Worm (Caenorhabditis elegans) whole organism, L1 larva: ENCODE results near the gene ssq-3.
A peak's percentile ranks its signal among the peaks of the same experiment; 100 is the strongest.

Experiments
- aly-2 ChIP-seq: fragments of 150-350 bp; optimal IDR thresholded peaks from 2 replicates; lab custom pipeline; 2014; ENCODE audit warnings: missing biosample characterization, missing genetic modification characterization
- ama-1 ChIP-seq: fragments of 150-350 bp; optimal IDR thresholded peaks from 2 replicates; lab custom pipeline; 2014
- fkh-8 ChIP-seq: sonication (generic microtip); optimal IDR thresholded peaks from 2 replicates; lab custom pipeline; 2016; ENCODE audit warnings: mild to moderate bottlenecking, missing genetic modification characterization, missing compliant biosample characterization
- hpl-2 ChIP-seq: fragments of 150-350 bp; optimal IDR thresholded peaks from 2 replicates; lab custom pipeline; 2014; ENCODE audit warnings: missing biosample characterization, missing genetic modification reagents, missing genetic modification characterization
- nhr-11 ChIP-seq: fragments of 150-350 bp; optimal IDR thresholded peaks from 2 replicates; lab custom pipeline; 2014; ENCODE audit warnings: missing biosample characterization, missing genetic modification characterization
- nhr-12 ChIP-seq: sonication (generic microtip); optimal IDR thresholded peaks from 2 replicates; lab custom pipeline; 2017; ENCODE audit warnings: missing biosample characterization, missing genetic modification characterization
- nhr-237 ChIP-seq: fragments of 150-350 bp; optimal IDR thresholded peaks from 2 replicates; lab custom pipeline; 2014; ENCODE audit warnings: missing biosample characterization, missing genetic modification characterization
- nhr-76 ChIP-seq: sonication (generic microtip); optimal IDR thresholded peaks from 2 replicates; lab custom pipeline; 2017; ENCODE audit warnings: missing biosample characterization, missing genetic modification characterization
- nhr-90 ChIP-seq: sonication (generic microtip); optimal IDR thresholded peaks from 2 replicates; lab custom pipeline; 2016; ENCODE audit warnings: mild to moderate bottlenecking, missing genetic modification characterization, missing compliant biosample characterization; ENCODE audit not compliant: poor library complexity
- pqm-1 ChIP-seq: sonication (generic microtip); optimal IDR thresholded peaks from 3 replicates; lab custom pipeline; 2017; ENCODE audit warnings: missing biosample characterization, missing genetic modification characterization
- skn-1 ChIP-seq: fragments of 150-350 bp; optimal IDR thresholded peaks from 2 replicates; lab custom pipeline; 2014; ENCODE audit warnings: missing biosample characterization, missing genetic modification characterization
- unc-86 ChIP-seq: sonication (generic microtip); optimal IDR thresholded peaks from 2 replicates; lab custom pipeline; 2016; ENCODE audit warnings: missing genetic modification characterization, missing compliant biosample characterization
- zag-1 ChIP-seq: fragments of 150-350 bp; optimal IDR thresholded peaks from 2 replicates; lab custom pipeline; 2014; ENCODE audit warnings: missing biosample characterization, missing genetic modification characterization
- ztf-11 ChIP-seq, 2 experiments: sonication (generic microtip); optimal IDR thresholded peaks; 2 replicates each; lab custom pipeline; 2016 to 2017; ENCODE audit warnings: missing genetic modification characterization in 2 of 2, missing biosample characterization in 1 of 2, missing compliant biosample characterization in 1 of 2

DNA sequence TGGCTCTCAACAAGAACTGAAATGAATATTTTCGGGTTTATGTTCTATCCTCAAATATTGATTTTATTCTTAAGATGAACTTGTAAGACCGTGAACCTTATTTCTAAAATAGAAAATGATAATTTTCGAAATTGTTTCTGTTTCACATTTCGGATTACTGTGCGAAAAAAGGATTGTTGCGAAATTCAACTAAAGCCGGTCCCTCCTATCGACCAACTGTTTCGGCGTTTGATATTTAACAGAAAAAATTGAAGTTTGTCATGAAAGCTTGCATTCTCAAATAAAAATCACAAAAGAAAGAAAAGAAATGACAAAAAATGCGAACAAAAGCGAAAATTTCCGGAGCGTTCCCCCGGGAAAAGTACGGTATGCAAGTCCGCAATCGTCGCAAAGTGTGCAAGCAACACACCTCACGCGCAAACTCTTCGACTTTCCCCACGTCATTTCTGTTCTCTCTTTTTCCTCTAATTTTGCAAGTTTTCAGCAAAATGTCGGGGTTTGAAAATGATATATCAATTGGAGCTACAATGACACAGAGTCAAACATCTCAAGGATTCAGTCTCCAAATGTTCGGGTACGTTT, 37.7 kb downstream of the ssq-3 start, which contains the start of gene C34D4.4:
- TF ChIP-seq nhr-76 (no peak), zag-1 (tag; lab: Kevin White, UChicago) (no peak), nhr-90 (tag; lab: Kevin White, UChicago) (no peak), nhr-12 (tag; lab: Kevin White, UChicago) (no peak), hpl-2 (GFP tag; lab: Kevin White, UChicago) (no peak), skn-1 (tag; lab: Kevin White, UChicago) (peak; percentile 39), fkh-8 (tag; lab: Kevin White, UChicago) (peak; percentile 31), pqm-1 (no peak), nhr-11 (tag; lab: Kevin White, UChicago) (no peak), ztf-11 (tag; optimal IDR thresholded peaks at IDR 0.05; lab: Kevin White, UChicago) (no peak), ama-1 (no peak), aly-2 (no peak), unc-86 (tag; lab: Kevin White, UChicago) (no peak), nhr-237 (tag; lab: Kevin White, UChicago) (no peak)
